Fruit fly (Drosophila melanogaster) whole organism, embryonic: ENCODE measurements around the gene Noc2.

Source experiments
- Adf1 ChIP-seq: fragments of 200-800 bp; sonication (Bioruptor generic); IDR thresholded peaks from 2 replicates; pipeline ENCODE4 v1.3.6; 2022; ENCODE audit warnings: missing biosample characterization, missing genetic modification characterization
- Antp ChIP-seq: fragments of 200-800 bp; sonication (Bioruptor generic); optimal IDR thresholded peaks from 3 replicates; lab custom pipeline; 2016; ENCODE audit warnings: missing biosample characterization, missing genetic modification characterization
- CG11398 ChIP-seq: fragments of 200-800 bp; sonication (Bioruptor generic); optimal IDR thresholded peaks from 2 replicates; lab custom pipeline; 2016; ENCODE audit warnings: missing biosample characterization, missing genetic modification characterization
- CG13424 ChIP-seq: fragments of 200-800 bp; sonication (Bioruptor generic); optimal IDR thresholded peaks from 2 replicates; lab custom pipeline; 2019; ENCODE audit warnings: missing biosample characterization, mild to moderate bottlenecking, missing genetic modification characterization, moderate library complexity
- CG15011 ChIP-seq: fragments of 200-800 bp; sonication (Bioruptor generic); optimal IDR thresholded peaks from 3 replicates; lab custom pipeline; 2018; ENCODE audit warnings: missing biosample characterization, mild to moderate bottlenecking, missing genetic modification characterization
- CG1529 ChIP-seq: fragments of 200-800 bp; sonication (Bioruptor generic); optimal IDR thresholded peaks from 3 replicates; lab custom pipeline; 2018; ENCODE audit warnings: missing biosample characterization, missing genetic modification characterization
- CG1602 ChIP-seq: fragments of 200-800 bp; sonication (Bioruptor generic); optimal IDR thresholded peaks from 3 replicates; lab custom pipeline; 2016; ENCODE audit warnings: missing biosample characterization, missing genetic modification characterization
- CG1647 ChIP-seq: fragments of 200-800 bp; sonication (Bioruptor generic); optimal IDR thresholded peaks from 3 replicates; lab custom pipeline; 2016; ENCODE audit warnings: missing biosample characterization, missing genetic modification characterization
- CG16813 ChIP-seq: fragments of 200-800 bp; sonication (Bioruptor generic); IDR thresholded peaks from 3 replicates; pipeline ENCODE4 v1.3.6; 2022; ENCODE audit warnings: missing biosample characterization, missing genetic modification characterization; ENCODE audit not compliant: partially characterized antibody
- CG16815 ChIP-seq: fragments of 200-800 bp; sonication (Bioruptor generic); optimal IDR thresholded peaks from 3 replicates; lab custom pipeline; 2017; ENCODE audit warnings: missing biosample characterization, mild to moderate bottlenecking, missing genetic modification characterization
- CG17802 ChIP-seq: fragments of 200-800 bp; sonication (Bioruptor generic); optimal IDR thresholded peaks from 2 replicates; lab custom pipeline; 2018; ENCODE audit warnings: missing biosample characterization, mild to moderate bottlenecking, missing genetic modification characterization, moderate library complexity
- CG18619 ChIP-seq: fragments of 200-800 bp; sonication (Bioruptor generic); optimal IDR thresholded peaks from 3 replicates; lab custom pipeline; 2017; ENCODE audit warnings: missing biosample characterization, mild to moderate bottlenecking, missing genetic modification characterization
- CG3065 ChIP-seq: fragments of 200-800 bp; sonication (Bioruptor generic); optimal IDR thresholded peaks from 2 replicates; lab custom pipeline; 2016; ENCODE audit warnings: missing biosample characterization, missing genetic modification characterization
- CG34376 ChIP-seq: fragments of 200-800 bp; sonication (Bioruptor generic); optimal IDR thresholded peaks from 2 replicates; lab custom pipeline; 2018; ENCODE audit warnings: missing biosample characterization, mild to moderate bottlenecking, missing genetic modification characterization
- CG3847 ChIP-seq: fragments of 200-800 bp; sonication (Bioruptor generic); IDR thresholded peaks from 2 replicates; pipeline ENCODE4 v1.3.6; 2022; ENCODE audit warnings: missing biosample characterization, missing genetic modification characterization
- CG6654 ChIP-seq: fragments of 200-800 bp; sonication (Bioruptor generic); optimal IDR thresholded peaks from 2 replicates; lab custom pipeline; 2017; ENCODE audit warnings: missing biosample characterization, mild to moderate bottlenecking, missing genetic modification characterization
- CG7357 ChIP-seq: fragments of 200-800 bp; sonication (Bioruptor generic); IDR thresholded peaks from 3 replicates; pipeline ENCODE4 v1.3.6; 2022; ENCODE audit warnings: missing biosample characterization, missing genetic modification characterization
- CG7928 ChIP-seq: fragments of 200-800 bp; sonication (Bioruptor generic); optimal IDR thresholded peaks from 2 replicates; lab custom pipeline; 2017; ENCODE audit warnings: missing biosample characterization, mild to moderate bottlenecking, missing genetic modification characterization
- CG7963 ChIP-seq: fragments of 200-800 bp; sonication (Bioruptor generic); IDR thresholded peaks from 3 replicates; pipeline ENCODE4 v1.3.6; 2022; ENCODE audit warnings: missing biosample characterization, missing genetic modification characterization; ENCODE audit not compliant: partially characterized antibody
- CG9817 ChIP-seq: fragments of 200-800 bp; sonication (Bioruptor generic); optimal IDR thresholded peaks from 2 replicates; lab custom pipeline; 2018; ENCODE audit warnings: missing biosample characterization, mild to moderate bottlenecking, missing genetic modification characterization, moderate library complexity
- CG9876 ChIP-seq: fragments of 200-800 bp; sonication (Bioruptor generic); optimal IDR thresholded peaks from 2 replicates; lab custom pipeline; 2016; ENCODE audit warnings: missing biosample characterization, missing genetic modification characterization
- Ets65A ChIP-seq: fragments of 200-800 bp; sonication (Bioruptor generic); peaks from one replicate; lab custom pipeline; 2016; ENCODE audit warnings: missing biosample characterization, missing genetic modification characterization
- HmgD ChIP-seq: fragments of 200-800 bp; sonication (Bioruptor generic); optimal IDR thresholded peaks from 3 replicates; lab custom pipeline; 2016; ENCODE audit warnings: missing biosample characterization, missing genetic modification characterization
- Lpt ChIP-seq: fragments of >200 bp; optimal IDR thresholded peaks from 2 replicates; lab custom pipeline; 2018; ENCODE audit warnings: missing biosample characterization, missing genetic modification characterization
- Max ChIP-seq: fragments of 200-800 bp; sonication (Bioruptor generic); optimal IDR thresholded peaks from 2 replicates; lab custom pipeline; 2016; ENCODE audit warnings: missing biosample characterization, mild to moderate bottlenecking, missing genetic modification characterization
- Nf-YB ChIP-seq: fragments of 200-800 bp; sonication (Bioruptor generic); optimal IDR thresholded peaks from 3 replicates; lab custom pipeline; 2019; ENCODE audit warnings: missing biosample characterization, mild to moderate bottlenecking, missing genetic modification characterization, moderate library complexity
- Optix ChIP-seq: fragments of 200-800 bp; sonication (Bioruptor generic); IDR thresholded peaks from 3 replicates; pipeline ENCODE4 v1.3.6; 2022; ENCODE audit warnings: missing biosample characterization, missing genetic modification characterization
- PHDP ChIP-seq: fragments of 200-800 bp; sonication (Bioruptor generic); optimal IDR thresholded peaks from 3 replicates; lab custom pipeline; 2018; ENCODE audit warnings: missing biosample characterization, mild to moderate bottlenecking, missing genetic modification characterization, moderate library complexity
- Side ChIP-seq: fragments of 200-800 bp; sonication (Bioruptor generic); optimal IDR thresholded peaks from 2 replicates; lab custom pipeline; 2016; ENCODE audit warnings: missing biosample characterization, missing genetic modification characterization
- Spps ChIP-seq: fragments of 200-800 bp; sonication (Bioruptor generic); optimal IDR thresholded peaks from 2 replicates; lab custom pipeline; 2018; ENCODE audit warnings: missing biosample characterization, mild to moderate bottlenecking, missing genetic modification characterization
- chif ChIP-seq, 2 experiments: fragments of 200-800 bp; sonication (Bioruptor generic); optimal IDR thresholded peaks; 3 replicates each; lab custom pipeline; 2016; ENCODE audit warnings: missing biosample characterization in 2 of 2, missing genetic modification characterization in 2 of 2
- chm ChIP-seq: fragments of 200-800 bp; sonication (Bioruptor generic); IDR thresholded peaks from 2 replicates; pipeline ENCODE4 v1.3.6; 2022; ENCODE audit warnings: missing biosample characterization, missing genetic modification characterization
- da ChIP-seq: fragments of 200-800 bp; sonication (Bioruptor generic); optimal IDR thresholded peaks from 2 replicates; lab custom pipeline; 2016; ENCODE audit warnings: missing biosample characterization, missing genetic modification characterization
- dimm ChIP-seq: fragments of 200-800 bp; sonication (Bioruptor generic); IDR thresholded peaks from 2 replicates; pipeline ENCODE4 v1.3.6; 2022; ENCODE audit warnings: missing biosample characterization, missing genetic modification characterization
- dpn ChIP-seq, 2 experiments: fragments of 200-800 bp; sonication (Bioruptor generic); optimal IDR thresholded peaks; 3 replicates each; lab custom pipeline; 2016; ENCODE audit warnings: missing biosample characterization in 2 of 2, missing genetic modification characterization in 2 of 2
- ewg ChIP-seq: fragments of 200-800 bp; sonication (Bioruptor generic); optimal IDR thresholded peaks from 3 replicates; lab custom pipeline; 2017; ENCODE audit warnings: mild to moderate bottlenecking, missing biosample characterization, missing genetic modification reagents, missing genetic modification characterization
- fd96Cb ChIP-seq: fragments of 200-800 bp; sonication (Bioruptor generic); optimal IDR thresholded peaks from 2 replicates; lab custom pipeline; 2018; ENCODE audit warnings: missing biosample characterization, mild to moderate bottlenecking, missing genetic modification characterization, moderate library complexity
- fu2 ChIP-seq: fragments of 200-800 bp; sonication (Bioruptor generic); optimal IDR thresholded peaks from 2 replicates; lab custom pipeline; 2016; ENCODE audit warnings: missing biosample characterization, missing genetic modification characterization
- grau ChIP-seq: fragments of 200-800 bp; optimal IDR thresholded peaks from 3 replicates; lab custom pipeline; 2019; ENCODE audit warnings: missing biosample characterization, mild to moderate bottlenecking, missing genetic modification characterization, moderate library complexity
- inv ChIP-seq: fragments of 200-800 bp; sonication (Bioruptor generic); IDR thresholded peaks from 2 replicates; pipeline ENCODE4 v1.3.6; 2022; ENCODE audit warnings: missing biosample characterization, missing genetic modification characterization; ENCODE audit not compliant: partially characterized antibody
- kah ChIP-seq: fragments of 200-800 bp; sonication (Bioruptor generic); optimal IDR thresholded peaks from 2 replicates; lab custom pipeline; 2018; ENCODE audit warnings: missing biosample characterization, mild to moderate bottlenecking, missing genetic modification characterization
- lmd ChIP-seq: fragments of 200-800 bp; sonication (Bioruptor generic); IDR thresholded peaks from 2 replicates; pipeline ENCODE4 v1.3.6; 2022; ENCODE audit warnings: missing biosample characterization, missing genetic modification characterization
- otp ChIP-seq: fragments of 200-800 bp; sonication (Bioruptor generic); IDR thresholded peaks from 3 replicates; pipeline ENCODE4, ENCODE4 v1.3.6; 2022; ENCODE audit warnings: missing biosample characterization, missing genetic modification characterization
- pan ChIP-seq, 4 experiments: fragments of >200 bp in 3 of 4; fragments of 200-800 bp in 1 of 4; sonication (Bioruptor generic) in 1 of 4; optimal IDR thresholded peaks in 3 of 4; IDR thresholded peaks in 1 of 4; 2 replicates each; pipeline versions ENCODE4 v1.3.6 to Lab custom; 2017 to 2022; ENCODE audit warnings: missing biosample characterization in 2 of 4, missing genetic modification characterization in 2 of 4, mixed read lengths in 1 of 4
- pros ChIP-seq: fragments of 200-800 bp; sonication (Bioruptor generic); optimal IDR thresholded peaks from 3 replicates; lab custom pipeline; 2019; ENCODE audit warnings: missing biosample characterization, mild to moderate bottlenecking, missing genetic modification characterization, moderate library complexity
- shn ChIP-seq: fragments of 200-800 bp; sonication (Bioruptor generic); optimal IDR thresholded peaks from 3 replicates; lab custom pipeline; 2016; ENCODE audit warnings: missing biosample characterization, missing genetic modification characterization
- sisA ChIP-seq: fragments of 200-800 bp; sonication (Bioruptor generic); IDR thresholded peaks from 2 replicates; pipeline ENCODE4 v1.3.6; 2022; ENCODE audit warnings: missing biosample characterization, missing genetic modification characterization
- trh ChIP-seq: fragments of 200-800 bp; sonication (Bioruptor generic); optimal IDR thresholded peaks from 2 replicates; lab custom pipeline; 2016; ENCODE audit warnings: missing biosample characterization, missing genetic modification characterization
- unpg ChIP-seq: fragments of 200-800 bp; sonication (Bioruptor generic); optimal IDR thresholded peaks from 3 replicates; lab custom pipeline; 2018; ENCODE audit warnings: missing biosample characterization, mild to moderate bottlenecking, missing genetic modification characterization, moderate library complexity
- usp ChIP-seq: fragments of >200 bp; optimal IDR thresholded peaks from 2 replicates; lab custom pipeline; 2017; ENCODE audit warnings: missing biosample characterization, missing genetic modification characterization
- z ChIP-seq: fragments of 200-800 bp; sonication (Bioruptor generic); IDR thresholded peaks from 3 replicates; pipeline ENCODE4 v1.3.6; 2022; ENCODE audit warnings: missing biosample characterization, missing genetic modification characterization

Gene Noc2

dm6 chr2L:21158554-21158953, 4.9 kb upstream of the Noc2 start, which contains the start of the genes Coq3 and Pld3 (continued):
- peak; percentile 76 for TF ChIP-seq sisA (GFP tag; lab: Robert Waterston, UW)
- peak; percentile 56 for TF ChIP-seq Adf1 (GFP tag; lab: Robert Waterston, UW)
- peak; percentile 61 for TF ChIP-seq Antp (GFP tag; lab: Kevin White, UChicago)
- peak; percentile 95 for TF ChIP-seq Ets65A
- peak; percentile 54 for TF ChIP-seq ewg (GFP tag; lab: Kevin White, UChicago)
- TF ChIP-seq HmgD (GFP tag; lab: Kevin White, UChicago), result no peak
- no peak for TF ChIP-seq usp (GFP tag; lab: Kevin White, UChicago)
- peak; percentile 72 for TF ChIP-seq chm (GFP tag; lab: Robert Waterston, UW)
- TF ChIP-seq PHDP (tag; lab: Kevin White, UChicago), result peak; percentile 86
- TF ChIP-seq CG9876 (GFP tag; lab: Kevin White, UChicago), result peak; percentile 1
- TF ChIP-seq dimm (GFP tag; lab: Robert Waterston, UW), result no peak
- TF ChIP-seq CG16813, result no peak
- TF ChIP-seq CG7928, result peak; percentile 41
- no peak for TF ChIP-seq inv (GFP tag; lab: Robert Waterston, UW)
- TF ChIP-seq Lpt (GFP tag; lab: Kevin White, UChicago), result no peak
- peak; percentile 70 for TF ChIP-seq CG34376 (GFP tag; lab: Kevin White, UChicago)
- peak; percentile 52 for TF ChIP-seq CG3065 (GFP tag; lab: Kevin White, UChicago)
- peak; percentile 31 for TF ChIP-seq CG17802 (tag; lab: Kevin White, UChicago)
- no peak for TF ChIP-seq CG15011
- peak; percentile 49 to 60 for TF ChIP-seq chif (GFP tag; optimal IDR thresholded peaks at IDR 0.05; lab: Kevin White, UChicago)
- peak; percentile 65 for TF ChIP-seq CG1529 (GFP tag; lab: Kevin White, UChicago)
- peak; percentile 8 for TF ChIP-seq da (GFP tag; lab: Kevin White, UChicago)
- TF ChIP-seq fu2, result peak; percentile 58
- TF ChIP-seq shn, result peak; percentile 42
- peak; percentile 72 for TF ChIP-seq Max (GFP tag; lab: Kevin White, UChicago)
- peak; percentile 72; the same call in 2 of the 3 replicates for TF ChIP-seq otp (GFP tag; lab: Robert Waterston, UW)
- peak; percentile 40 for TF ChIP-seq kah (GFP tag; lab: Kevin White, UChicago)
- peak; percentile 76 for TF ChIP-seq fd96Cb (tag; lab: Kevin White, UChicago)
- TF ChIP-seq CG3847 (GFP tag; lab: Robert Waterston, UW), result peak; percentile 65
- TF ChIP-seq grau, result peak; percentile 83
- peak; percentile 66 for TF ChIP-seq CG7357 (GFP tag; lab: Robert Waterston, UW)
- TF ChIP-seq Side (GFP tag; lab: Kevin White, UChicago), result peak; percentile 55
- TF ChIP-seq trh, result peak; percentile 19
- TF ChIP-seq unpg (GFP tag; lab: Kevin White, UChicago), result peak; percentile 86
- peak; percentile 73 to 83 for TF ChIP-seq dpn (GFP tag; optimal IDR thresholded peaks at IDR 0.05; lab: Kevin White, UChicago)
- TF ChIP-seq CG9817 (tag; lab: Kevin White, UChicago), result peak; percentile 77
- peak; percentile 45 for TF ChIP-seq CG6654 (GFP tag; lab: Kevin White, UChicago)
- peak; percentile 78 for TF ChIP-seq lmd (GFP tag; lab: Robert Waterston, UW)
- peak; percentile 85 for TF ChIP-seq CG13424
- no peak for TF ChIP-seq z (GFP tag; lab: Robert Waterston, UW)
- peak; percentile 73 for TF ChIP-seq CG18619 (GFP tag; lab: Kevin White, UChicago)
- peak; percentile 58 for TF ChIP-seq Spps (tag; lab: Kevin White, UChicago)
- TF ChIP-seq Nf-YB (GFP tag; lab: Kevin White, UChicago), result peak; percentile 58
- peak; percentile 54 for TF ChIP-seq CG1647 (GFP tag; lab: Kevin White, UChicago)
- TF ChIP-seq Optix (GFP tag; lab: Robert Waterston, UW), result peak; percentile 74; the same call in 2 of the 3 replicates
- no peak for TF ChIP-seq pan (optimal IDR thresholded peaks at IDR 0.05; lab: Kevin White, UChicago)
- TF ChIP-seq pan (GFP tag; optimal IDR thresholded peaks at IDR 0.05 in 1 of 2, IDR thresholded peaks at IDR 0.05 in 1 of 2), result peak in 1 of 2 experiments; percentile 84
- no peak for TF ChIP-seq CG11398 (GFP tag; lab: Kevin White, UChicago)
- peak; percentile 72 for TF ChIP-seq CG1602 (GFP tag; lab: Kevin White, UChicago)
- TF ChIP-seq CG16815, result peak; percentile 73
- TF ChIP-seq CG7963 (GFP tag; lab: Robert Waterston, UW), result no peak
- TF ChIP-seq pros (GFP tag; lab: Kevin White, UChicago), result no peak
